Fruit fly (Drosophila melanogaster): ENCODE measurements around the gene beg.

The beg gene

DNA sequence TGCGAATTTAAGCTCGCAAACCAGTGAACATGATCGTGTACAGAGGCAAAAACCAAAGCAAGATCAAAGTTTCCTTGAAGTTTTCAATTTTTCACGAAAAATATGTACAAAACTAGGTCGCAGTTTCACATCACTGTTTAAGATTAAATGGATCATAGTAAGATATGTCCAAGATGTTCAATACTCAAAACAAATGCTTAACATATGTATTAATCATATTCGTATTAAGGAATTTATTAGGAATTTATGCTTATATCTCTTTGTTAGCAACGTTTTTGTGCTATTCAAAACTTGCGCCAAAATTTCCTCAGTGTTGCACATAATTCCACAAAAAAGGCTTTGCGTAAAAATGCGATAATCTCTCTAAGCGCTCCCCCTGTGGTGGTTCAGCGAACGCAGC lies 48.1 kb upstream of the beg start:
- no peak for TF ChIP-seq Jra (GFP tag; optimal IDR thresholded peaks at IDR 0.05)
- no peak for TF ChIP-seq Rel (GFP tag; optimal IDR thresholded peaks at IDR 0.05)
- TF ChIP-seq Rel (tag; optimal IDR thresholded peaks at IDR 0.05) = no peak
- no peak for TF ChIP-seq GATAd (GFP tag; optimal IDR thresholded peaks at IDR 0.05)
- TF ChIP-seq Hr78 (GFP tag; optimal IDR thresholded peaks at IDR 0.05) = no peak
- TF ChIP-seq Sp1 (GFP tag; optimal IDR thresholded peaks at IDR 0.05) = no peak
- no peak for TF ChIP-seq rgr (GFP tag; optimal IDR thresholded peaks at IDR 0.05)
- TF ChIP-seq Myc (optimal IDR thresholded peaks at IDR 0.05) = no peak
- no peak for TF ChIP-seq dsf (GFP tag; optimal IDR thresholded peaks at IDR 0.05; ENCODE audit: borderline replicate concordance)
- no peak for TF ChIP-seq Dif (GFP tag; optimal IDR thresholded peaks at IDR 0.05; ENCODE audit: partially characterized antibody)
- TF ChIP-seq N (GFP tag; optimal IDR thresholded peaks at IDR 0.05) = no peak
- no peak for TF ChIP-seq OdsH (GFP tag; optimal IDR thresholded peaks at IDR 0.05)
- no peak for TF ChIP-seq jim (GFP tag; optimal IDR thresholded peaks at IDR 0.05)
- no peak for TF ChIP-seq psq (GFP tag; optimal IDR thresholded peaks at IDR 0.05)
- TF ChIP-seq dmrt93B (GFP tag; optimal IDR thresholded peaks at IDR 0.05) = no peak
- TF ChIP-seq CG32264 (GFP tag; optimal IDR thresholded peaks at IDR 0.05) = no peak
- TF ChIP-seq ey (GFP tag; optimal IDR thresholded peaks at IDR 0.05) = no peak
- no peak for TF ChIP-seq Hnf4 (GFP tag; optimal IDR thresholded peaks at IDR 0.05)
- TF ChIP-seq HLH106 (tag; optimal IDR thresholded peaks at IDR 0.05) = no peak
- TF ChIP-seq lola (GFP tag; optimal IDR thresholded peaks at IDR 0.05) = no peak
- no peak for TF ChIP-seq sage (GFP tag; optimal IDR thresholded peaks at IDR 0.05)

DNA sequence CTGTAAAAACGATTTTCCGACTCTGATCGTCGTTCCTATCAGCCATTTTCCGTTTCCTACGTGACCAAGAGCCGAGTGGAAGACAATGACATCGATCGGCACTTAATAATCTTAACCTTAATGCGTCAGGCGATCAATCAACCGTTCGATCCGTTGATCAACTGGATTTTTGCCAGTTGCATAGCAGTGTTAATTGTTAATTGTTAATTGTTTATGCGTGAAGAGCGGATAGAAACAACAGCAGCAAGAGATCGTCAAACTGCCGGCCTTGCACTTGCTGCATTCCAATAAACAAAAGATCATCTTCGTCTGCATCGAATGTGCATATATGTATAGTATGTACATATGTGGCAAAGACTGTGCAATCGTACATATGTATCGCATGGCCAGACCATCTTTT lies 46.9 kb upstream of the beg start:
- no peak for TF ChIP-seq dl (GFP tag; optimal IDR thresholded peaks at IDR 0.05; ENCODE audit: insufficient read depth in 1 of 2, partially characterized antibody in 2 of 2)

DNA sequence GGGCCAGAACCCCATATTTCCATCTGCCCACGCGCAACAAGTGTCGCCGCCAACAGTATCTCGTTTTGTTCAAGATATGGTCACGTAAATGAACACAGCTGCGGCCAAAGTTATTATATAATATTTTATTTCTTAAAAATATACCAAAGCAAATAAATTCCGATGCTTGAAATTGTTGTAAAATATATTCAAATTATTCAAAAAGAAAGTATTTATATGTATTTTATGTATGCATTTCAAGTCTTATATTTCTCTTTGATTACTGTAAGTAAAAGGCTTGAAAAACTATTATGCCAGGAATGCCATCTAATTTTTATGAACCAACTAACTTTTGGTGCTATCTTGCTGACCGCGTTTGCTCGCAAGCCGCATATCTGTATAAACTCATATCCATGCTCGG lies 46.3 kb upstream of the beg start:
- no peak for TF ChIP-seq CrebA (GFP tag; optimal IDR thresholded peaks at IDR 0.05; ENCODE audit: borderline replicate concordance)
- no peak for TF ChIP-seq Vsx2 (GFP tag; optimal IDR thresholded peaks at IDR 0.05; ENCODE audit: partially characterized antibody)
- peak; percentile 47 for TF ChIP-seq CG9705 (GFP tag; optimal IDR thresholded peaks at IDR 0.05)
- no peak for TF ChIP-seq tai (GFP tag; optimal IDR thresholded peaks at IDR 0.05)
- TF ChIP-seq Abd-B (GFP tag; optimal IDR thresholded peaks at IDR 0.05) = no peak
- no peak for TF ChIP-seq Hr83 (GFP tag; optimal IDR thresholded peaks at IDR 0.05; ENCODE audit: poor library complexity, severe bottlenecking)
- TF ChIP-seq dsf (GFP tag; optimal IDR thresholded peaks at IDR 0.05; ENCODE audit: borderline replicate concordance) = no peak
- TF ChIP-seq Jra (GFP tag; optimal IDR thresholded peaks at IDR 0.05) = no peak
- TF ChIP-seq h (GFP tag; optimal IDR thresholded peaks at IDR 0.05) = peak; percentile 82
- no peak for TF ChIP-seq lola (GFP tag; optimal IDR thresholded peaks at IDR 0.05)
- TF ChIP-seq GATAd (GFP tag; optimal IDR thresholded peaks at IDR 0.05) = no peak
- peak; percentile 67 for TF ChIP-seq ey (GFP tag; optimal IDR thresholded peaks at IDR 0.05)
- peak; percentile 91 for TF ChIP-seq Sp1 (GFP tag; optimal IDR thresholded peaks at IDR 0.05)
- TF ChIP-seq sage (GFP tag; optimal IDR thresholded peaks at IDR 0.05) = no peak
- peak; percentile 29 for TF ChIP-seq CG32264 (GFP tag; optimal IDR thresholded peaks at IDR 0.05)
- peak; percentile 84 for TF ChIP-seq fru (GFP tag; optimal IDR thresholded peaks at IDR 0.05)
- peak in 1 of 2 experiments; percentile 80 for TF ChIP-seq foxo (GFP tag; optimal IDR thresholded peaks at IDR 0.05)
- TF ChIP-seq jim (GFP tag; optimal IDR thresholded peaks at IDR 0.05) = no peak
- TF ChIP-seq Dif (GFP tag; optimal IDR thresholded peaks at IDR 0.05; ENCODE audit: partially characterized antibody) = no peak
- peak; percentile 85 for TF ChIP-seq HLH106 (tag; optimal IDR thresholded peaks at IDR 0.05)
- peak; percentile 84 for TF ChIP-seq OdsH (GFP tag; optimal IDR thresholded peaks at IDR 0.05)
- TF ChIP-seq brk (GFP tag; optimal IDR thresholded peaks at IDR 0.05) = no peak
- no peak for TF ChIP-seq Rel (GFP tag; optimal IDR thresholded peaks at IDR 0.05)
- peak; percentile 21 for TF ChIP-seq Rel (tag; optimal IDR thresholded peaks at IDR 0.05)
- TF ChIP-seq sv (GFP tag; optimal IDR thresholded peaks at IDR 0.05) = no peak
- TF ChIP-seq N (GFP tag; optimal IDR thresholded peaks at IDR 0.05) = no peak
- TF ChIP-seq Hr78 (GFP tag; optimal IDR thresholded peaks at IDR 0.05) = no peak
- TF ChIP-seq usp (GFP tag; optimal IDR thresholded peaks at IDR 0.05) = no peak
- no peak for TF ChIP-seq dmrt93B (GFP tag; optimal IDR thresholded peaks at IDR 0.05)
- peak; percentile 81 for TF ChIP-seq br (GFP tag; optimal IDR thresholded peaks at IDR 0.05)
- no peak for TF ChIP-seq Dfd (GFP tag; optimal IDR thresholded peaks at IDR 0.05)
- peak; percentile 81 for TF ChIP-seq psq (GFP tag; optimal IDR thresholded peaks at IDR 0.05)
- TF ChIP-seq Hnf4 (GFP tag; optimal IDR thresholded peaks at IDR 0.05) = no peak
- TF ChIP-seq rgr (GFP tag; optimal IDR thresholded peaks at IDR 0.05) = peak; percentile 76
- TF ChIP-seq Mio (GFP tag; optimal IDR thresholded peaks at IDR 0.05) = no peak
- TF ChIP-seq dl (GFP tag; optimal IDR thresholded peaks at IDR 0.05; ENCODE audit: insufficient read depth in 1 of 2, partially characterized antibody in 2 of 2) = no peak
- peak; percentile 73 for TF ChIP-seq woc (GFP tag; optimal IDR thresholded peaks at IDR 0.05)
- no peak for TF ChIP-seq pan (optimal IDR thresholded peaks at IDR 0.05)
- TF ChIP-seq Myc (optimal IDR thresholded peaks at IDR 0.05) = no peak
